Worm (Caenorhabditis elegans) whole organism, L4 larva: ENCODE results near the gene Y2H9A.6.

ENCODE experiments used
- aha-1 ChIP-seq: fragments of 150-350 bp; peaks from one replicate; lab custom pipeline; 2014; ENCODE audit warnings: missing biosample characterization, missing genetic modification characterization
- ama-1 ChIP-seq: fragments of 150-350 bp; optimal IDR thresholded peaks from 2 replicates; lab custom pipeline; 2014; ENCODE audit warnings: inconsistent platforms, mixed read lengths
- daf-12 ChIP-seq: fragments of 150-350 bp; optimal IDR thresholded peaks from 2 replicates; lab custom pipeline; 2014; ENCODE audit warnings: missing biosample characterization, missing genetic modification reagents, missing genetic modification characterization
- dmd-9 ChIP-seq: fragments of 200-800 bp; sonication (Bioruptor generic); IDR thresholded peaks from 2 replicates; pipeline ENCODE4 v1.3.6; 2022; ENCODE audit warnings: missing genetic modification reagents, missing genetic modification characterization, missing compliant biosample characterization
- fkh-10 ChIP-seq: fragments of 150-350 bp; optimal IDR thresholded peaks from 2 replicates; lab custom pipeline; 2014; ENCODE audit warnings: missing biosample characterization, missing genetic modification reagents, missing genetic modification characterization
- nhr-77 ChIP-seq: fragments of 150-350 bp; optimal IDR thresholded peaks from 2 replicates; lab custom pipeline; 2014; ENCODE audit warnings: missing biosample characterization, missing genetic modification characterization
- skn-1 ChIP-seq: fragments of 150-350 bp; optimal IDR thresholded peaks from 2 replicates; lab custom pipeline; 2014; ENCODE audit warnings: missing biosample characterization, missing genetic modification characterization
- unc-62 ChIP-seq, 3 experiments: fragments of 150-350 bp in 1 of 3; sonication (generic microtip); optimal IDR thresholded peaks in 2 of 3; peaks in 1 of 3; 1 replicate in 1 of 3; 2 replicates in 2 of 3; lab custom pipeline; 2014 to 2017; ENCODE audit warnings: missing biosample characterization in 3 of 3, missing genetic modification characterization in 3 of 3, missing genetic modification reagents in 3 of 3, missing genotype in 1 of 3
- ztf-11 ChIP-seq: fragments of 150-350 bp; optimal IDR thresholded peaks from 2 replicates; lab custom pipeline; 2014; ENCODE audit warnings: missing biosample characterization, missing genetic modification characterization

- no peak for TF ChIP-seq ama-1
- TF ChIP-seq aha-1 (tag; lab: Kevin White, UChicago): no peak
- no peak for TF ChIP-seq ztf-11 (tag; lab: Kevin White, UChicago)
- no peak for TF ChIP-seq nhr-77 (tag; lab: Kevin White, UChicago)
- no peak for TF ChIP-seq dmd-9 (GFP tag; lab: Robert Waterston, UW)
- TF ChIP-seq daf-12 (tag; lab: Kevin White, UChicago): no peak
- TF ChIP-seq skn-1 (tag; lab: Kevin White, UChicago): no peak
- no peak for TF ChIP-seq fkh-10 (GFP tag; lab: Kevin White, UChicago)
- no peak for TF ChIP-seq unc-62 (GFP tag; optimal IDR thresholded peaks at IDR 0.05 in 1 of 2; lab: Kevin White, UChicago)
- TF ChIP-seq unc-62 (tag; optimal IDR thresholded peaks at IDR 0.05; lab: Kevin White, UChicago): no peak
Observed at ce11 chrV:13453334-13453733, 9.7 kb downstream of the Y2H9A.6 start, which contains the start of gene lurp-2.
